Worm (Caenorhabditis elegans): ENCODE data around the gene str-176.

DNA sequence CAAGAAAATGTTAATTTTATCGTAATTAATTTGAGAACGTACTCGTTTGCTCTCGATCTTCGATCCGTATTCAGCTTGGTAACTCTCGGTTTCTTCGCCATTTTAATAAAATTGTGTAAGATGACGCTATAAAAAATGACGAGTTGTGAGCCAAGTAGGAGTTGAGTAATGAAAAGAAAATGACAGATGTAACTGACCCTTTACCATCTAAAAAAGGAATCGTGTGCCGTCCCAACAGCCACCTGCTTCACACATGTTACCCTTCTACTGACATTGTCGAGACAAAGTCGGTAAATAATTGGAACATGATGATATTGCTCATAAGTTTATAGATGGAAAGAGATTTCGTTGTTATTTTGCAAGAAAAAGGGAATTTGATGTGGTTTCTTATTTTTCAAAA, 15.7 kb upstream of the str-176 start, which contains the start of gene hlh-12:
- no peak for TF ChIP-seq fos-1 (tag; optimal IDR thresholded peaks at IDR 0.05)
- no peak for TF ChIP-seq efl-3 (GFP tag; optimal IDR thresholded peaks at IDR 0.05)
- TF ChIP-seq ama-1 (optimal IDR thresholded peaks at IDR 0.05): no peak
- TF ChIP-seq lin-14 (GFP tag; optimal IDR thresholded peaks at IDR 0.05): no peak
- no peak for TF ChIP-seq mdl-1 (tag; optimal IDR thresholded peaks at IDR 0.05)
- no peak for TF ChIP-seq nhr-237 (tag; optimal IDR thresholded peaks at IDR 0.05)
- no peak for TF ChIP-seq jun-1 (tag; optimal IDR thresholded peaks at IDR 0.05)
- no peak for TF ChIP-seq mef-2 (tag; optimal IDR thresholded peaks at IDR 0.05)
- no peak for TF ChIP-seq unc-30 (tag; optimal IDR thresholded peaks at IDR 0.05)
- no peak for TF ChIP-seq unc-130 (tag; optimal IDR thresholded peaks at IDR 0.05)

All from whole organism, L1 larva.